Fruit fly (Drosophila melanogaster): ENCODE measurements around the gene RpS27A.
A peak's percentile ranks its signal among the peaks of the same experiment; 100 is the strongest.

The RpS27A gene

DNA sequence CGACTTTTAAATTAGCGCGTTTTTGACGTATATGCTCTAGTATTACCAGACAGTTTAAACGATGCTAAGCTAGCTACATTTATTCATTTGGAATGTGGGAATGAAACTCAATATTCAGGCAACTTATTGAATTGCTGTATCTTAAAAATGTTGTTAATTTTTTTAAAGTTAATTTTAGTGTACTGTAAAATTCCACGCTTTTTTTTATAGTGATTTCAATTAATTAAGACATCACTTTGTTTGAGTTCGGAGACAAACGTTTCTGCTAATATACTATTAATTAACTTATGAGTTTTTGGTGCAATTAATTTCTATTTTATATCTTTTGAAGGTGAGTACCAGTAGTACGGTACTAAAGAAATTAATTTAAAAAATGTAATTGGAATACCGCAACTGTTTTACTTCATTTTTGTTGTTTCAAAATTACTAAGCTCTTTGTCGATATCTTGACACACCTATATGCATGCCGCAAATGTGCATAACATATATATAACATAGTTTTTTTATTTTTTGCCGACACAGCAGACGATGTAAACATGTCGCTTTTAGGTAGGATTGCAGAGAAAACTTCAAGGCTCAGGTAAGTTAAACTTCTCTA is 21.8 kb upstream of the RpS27A start, which contains the start of the genes Cdk1 and mRpS7 (continued):
- TF ChIP-seq Hmx (GFP tag; optimal IDR thresholded peaks at IDR 0.05) (peak; percentile 37), Dref (GFP tag; IDR thresholded peaks at IDR 0.05) (no peak), CG12071 (GFP tag; optimal IDR thresholded peaks at IDR 0.05) (no peak), ara (GFP tag; IDR thresholded peaks at IDR 0.05) (no peak), NK7.1 (GFP tag; optimal IDR thresholded peaks at IDR 0.05) (no peak), CG8765 (GFP tag; IDR thresholded peaks at IDR 0.05) (peak; percentile 60; the same call in 1 of the 2 replicates), CG4282 (GFP tag; optimal IDR thresholded peaks at IDR 0.05) (no peak), CG3726 (GFP tag; IDR thresholded peaks at IDR 0.05) (0 out of 3 replicates have a peak, but pooled peaks have one; percentile 54), gce (GFP tag; IDR thresholded peaks at IDR 0.05) (peak; percentile 67; the same call in 1 of the 3 replicates), Scr (GFP tag; IDR thresholded peaks at IDR 0.05; ENCODE audit: partially characterized antibody) (no peak), zen (tag; optimal IDR thresholded peaks at IDR 0.05) (peak; percentile 70), gsb-n (tag; optimal IDR thresholded peaks at IDR 0.05) (peak; percentile 76), CG7372 (GFP tag; IDR thresholded peaks at IDR 0.05) (peak; percentile 65), CG1024 (GFP tag; IDR thresholded peaks at IDR 0.05) (peak; percentile 69; the same call in 1 of the 2 replicates), pfk (GFP tag; optimal IDR thresholded peaks at IDR 0.05) (peak; percentile 90), pnt (GFP tag; optimal IDR thresholded peaks at IDR 0.05) (peak; percentile 57), kay (GFP tag; optimal IDR thresholded peaks at IDR 0.05) (no peak), fd3F (GFP tag; optimal IDR thresholded peaks at IDR 0.05) (peak; percentile 66), CG7556 (GFP tag; optimal IDR thresholded peaks at IDR 0.05) (peak; percentile 71)

- peak; percentile 49 for TF ChIP-seq MESR4 (GFP tag; optimal IDR thresholded peaks at IDR 0.05)
- no peak for TF ChIP-seq CG2712 (tag; optimal IDR thresholded peaks at IDR 0.05)
- peak in 1 of 2 experiments; percentile 93 for TF ChIP-seq Pdp1 (GFP tag; optimal IDR thresholded peaks at IDR 0.05)
Observed at dm6 chr2L:10386824-10387223, 21.3 kb upstream of the RpS27A start.

DNA sequence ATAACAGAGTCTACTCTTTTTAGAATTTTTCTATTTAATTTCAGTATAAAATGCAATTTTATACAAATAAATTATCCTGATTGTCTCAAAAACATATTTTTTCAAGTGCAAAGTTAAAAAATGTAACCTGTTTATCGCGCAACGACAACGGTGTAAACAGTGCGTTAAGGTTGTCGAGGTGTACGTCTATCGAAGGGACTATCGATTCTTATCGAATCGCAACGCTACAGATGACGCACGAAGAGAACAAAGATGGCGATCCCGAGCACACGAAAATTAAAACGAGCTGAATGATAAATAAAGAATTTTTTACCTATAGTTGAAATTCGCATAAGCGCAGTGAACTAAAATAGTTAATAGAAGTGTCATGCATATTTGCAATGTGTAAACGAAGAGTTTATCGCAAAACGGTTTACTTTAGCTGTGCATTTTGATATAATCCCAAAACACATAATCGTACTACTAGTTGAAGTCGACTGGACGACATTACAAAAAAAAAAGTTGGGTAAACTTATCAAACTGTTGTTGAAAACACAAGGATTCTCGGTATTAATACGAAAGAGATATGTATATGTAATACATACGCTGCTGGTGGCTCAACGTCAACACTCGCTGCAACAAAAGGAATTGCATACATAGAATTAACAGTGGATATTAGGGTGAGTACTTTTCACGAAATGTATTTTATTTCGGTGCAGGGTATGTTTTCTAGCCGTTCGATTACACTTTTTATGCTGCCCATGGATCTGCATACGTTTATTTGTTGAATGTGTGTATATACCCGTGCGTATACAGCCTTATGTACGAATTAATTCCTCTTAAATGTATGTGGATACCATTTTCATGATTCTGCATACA is 20.1 kb upstream of the RpS27A start, which contains the start of gene da:
da (plus strand) TSS at position 237 of the 858 bp plus-strand sequence.
- TF ChIP-seq HLH3B (GFP tag; IDR thresholded peaks at IDR 0.05) (peak; percentile 52), CG43689 (GFP tag; IDR thresholded peaks at IDR 0.05) (no peak), CHES-1-like (GFP tag; optimal IDR thresholded peaks at IDR 0.05) (peak; percentile 60), lab (GFP tag; optimal IDR thresholded peaks at IDR 0.05) (no peak), CG14965 (GFP tag; optimal IDR thresholded peaks at IDR 0.05; ENCODE audit: borderline replicate concordance) (no peak), shn (GFP tag; optimal IDR thresholded peaks at IDR 0.05) (peak; percentile 7), da (GFP tag; optimal IDR thresholded peaks at IDR 0.05) (peak; percentile 59), CG6254 (GFP tag; optimal IDR thresholded peaks at IDR 0.05) (no peak), CG13424 (tag; optimal IDR thresholded peaks at IDR 0.05) (peak; percentile 64), CG6272 (GFP tag; IDR thresholded peaks at IDR 0.05) (peak; percentile 50; the same call in 1 of the 2 replicates), CG31224 (GFP tag; IDR thresholded peaks at IDR 0.05) (peak; percentile 40; the same call in 1 of the 2 replicates), CG5245 (GFP tag; optimal IDR thresholded peaks at IDR 0.05) (peak; percentile 9), BtbVII (GFP tag; optimal IDR thresholded peaks at IDR 0.05) (peak; percentile 19), Ets65A (GFP tag) (peak; percentile 78), CG13775 (GFP tag; optimal IDR thresholded peaks at IDR 0.05) (peak; percentile 49), CoRest (tag; optimal IDR thresholded peaks at IDR 0.05) (peak; percentile 73), CG13287 (GFP tag; IDR thresholded peaks at IDR 0.05; ENCODE audit: partially characterized antibody) (peak; percentile 64), p53 (GFP tag; optimal IDR thresholded peaks at IDR 0.05) (peak; percentile 12), CG7372 (GFP tag; IDR thresholded peaks at IDR 0.05) (0 out of 2 replicates have a peak, but pooled peaks have one; percentile 29), CG15073 (GFP tag; optimal IDR thresholded peaks at IDR 0.05) (no peak), CG5180 (GFP tag; optimal IDR thresholded peaks at IDR 0.05) (no peak), E2f1 (GFP tag; IDR thresholded peaks at IDR 0.05) (peak; percentile 50; the same call in 1 of the 2 replicates), Ets97D (GFP tag; optimal IDR thresholded peaks at IDR 0.05) (peak; percentile 95), CG7271 (tag; optimal IDR thresholded peaks at IDR 0.05) (peak; percentile 3), CG14667 (GFP tag; IDR thresholded peaks at IDR 0.05) (no peak)
